Fruit fly (Drosophila melanogaster) whole organism, prepupa: ENCODE data around the gene Polr1H.
"Not testable (repeated sequence)": the region's sequence is repeated elsewhere in the genome, so short reads cannot be mapped to it uniquely, and the experiment has no call there.

Experiments
- Blimp-1 ChIP-seq: fragments of 200-800 bp; sonication (Bioruptor generic); optimal IDR thresholded peaks from 3 replicates; lab custom pipeline; 2017; ENCODE audit warnings: missing biosample characterization, missing genetic modification characterization, mild to moderate bottlenecking, moderate library complexity, missing genetic modification reagents
- CG10631 ChIP-seq: fragments of 200-800 bp; sonication (Bioruptor generic); optimal IDR thresholded peaks from 2 replicates; lab custom pipeline; 2016; ENCODE audit warnings: missing biosample characterization, missing genetic modification characterization
- CG11762 ChIP-seq: fragments of 200-800 bp; sonication (Bioruptor generic); optimal IDR thresholded peaks from 3 replicates; lab custom pipeline; 2016; ENCODE audit warnings: missing biosample characterization, missing genetic modification characterization; ENCODE audit not compliant: insufficient read depth
- CG15336 ChIP-seq: fragments of 200-800 bp; sonication (Bioruptor generic); IDR thresholded peaks from 2 replicates; pipeline ENCODE4 v1.3.6; 2022; ENCODE audit warnings: missing biosample characterization, missing genetic modification characterization
- CG1621 ChIP-seq: fragments of 200-800 bp; sonication (Bioruptor generic); optimal IDR thresholded peaks from 3 replicates; lab custom pipeline; 2018; ENCODE audit warnings: missing biosample characterization, mild to moderate bottlenecking, missing genetic modification characterization
- CG16779 ChIP-seq: fragments of 200-800 bp; sonication (Bioruptor generic); optimal IDR thresholded peaks from 3 replicates; lab custom pipeline; 2017; ENCODE audit warnings: missing biosample characterization, mild to moderate bottlenecking, missing genetic modification characterization
- CG3032 ChIP-seq: fragments of 200-800 bp; optimal IDR thresholded peaks from 2 replicates; lab custom pipeline; 2019; ENCODE audit warnings: missing biosample characterization, mild to moderate bottlenecking, missing genetic modification characterization, moderate library complexity
- CG31627 ChIP-seq: fragments of 200-800 bp; sonication (Bioruptor generic); optimal IDR thresholded peaks from 3 replicates; lab custom pipeline; 2016; ENCODE audit warnings: missing biosample characterization, missing genetic modification characterization
- CG32006 ChIP-seq: fragments of 200-800 bp; sonication (Bioruptor generic); optimal IDR thresholded peaks from 3 replicates; lab custom pipeline; 2017; ENCODE audit warnings: missing biosample characterization, mild to moderate bottlenecking, missing genetic modification characterization
- CG34406 ChIP-seq: fragments of 200-800 bp; sonication (Bioruptor generic); optimal IDR thresholded peaks from 3 replicates; lab custom pipeline; 2016; ENCODE audit warnings: missing biosample characterization, missing genetic modification characterization
- CG3919 ChIP-seq: fragments of 200-800 bp; sonication (Bioruptor generic); optimal IDR thresholded peaks from 3 replicates; lab custom pipeline; 2016; ENCODE audit warnings: missing biosample characterization, missing genetic modification characterization
- CG4318 ChIP-seq: fragments of 200-800 bp; sonication (Bioruptor generic); optimal IDR thresholded peaks from 3 replicates; lab custom pipeline; 2017; ENCODE audit warnings: missing biosample characterization, mild to moderate bottlenecking, missing genetic modification characterization
- CG6163 ChIP-seq: fragments of 200-800 bp; sonication (Bioruptor generic); IDR thresholded peaks from 3 replicates; pipeline ENCODE4 v1.3.6; 2022; ENCODE audit warnings: missing biosample characterization, missing genetic modification characterization
- CG6276 ChIP-seq: fragments of 200-800 bp; sonication (Bioruptor generic); optimal IDR thresholded peaks from 2 replicates; lab custom pipeline; 2017; ENCODE audit warnings: missing biosample characterization, mild to moderate bottlenecking, missing genetic modification characterization
- CG6792 ChIP-seq: fragments of 200-800 bp; sonication (Bioruptor generic); optimal IDR thresholded peaks from 3 replicates; lab custom pipeline; 2016; ENCODE audit warnings: missing biosample characterization, missing genetic modification characterization
- CG6808 ChIP-seq: fragments of 200-800 bp; sonication (Bioruptor generic); optimal IDR thresholded peaks from 3 replicates; lab custom pipeline; 2017; ENCODE audit warnings: missing biosample characterization, missing genetic modification characterization, mild to moderate bottlenecking, moderate library complexity, missing genetic modification reagents
- CG6854 ChIP-seq: fragments of 200-800 bp; sonication (Bioruptor generic); optimal IDR thresholded peaks from 2 replicates; lab custom pipeline; 2017; ENCODE audit warnings: missing biosample characterization, mild to moderate bottlenecking, missing genetic modification characterization
- CG7368 ChIP-seq: fragments of 200-800 bp; sonication (Bioruptor generic); optimal IDR thresholded peaks from 3 replicates; lab custom pipeline; 2016; ENCODE audit warnings: missing biosample characterization, missing genetic modification characterization
- CG8119 ChIP-seq: fragments of 200-800 bp; sonication (Bioruptor generic); IDR thresholded peaks from 3 replicates; pipeline ENCODE4 v1.3.6; 2022; ENCODE audit warnings: missing biosample characterization, missing genetic modification characterization
- CG8319 ChIP-seq: fragments of 200-800 bp; sonication (Bioruptor generic); optimal IDR thresholded peaks from 3 replicates; lab custom pipeline; 2016; ENCODE audit warnings: missing biosample characterization, missing genetic modification characterization
- CG9139 ChIP-seq: fragments of 200-800 bp; sonication (Bioruptor generic); optimal IDR thresholded peaks from 3 replicates; lab custom pipeline; 2017; ENCODE audit warnings: missing biosample characterization, mild to moderate bottlenecking, missing genetic modification characterization
- Eip78C ChIP-seq: fragments of 200-800 bp; sonication (Bioruptor generic); peaks from one replicate; lab custom pipeline; 2016; ENCODE audit warnings: missing biosample characterization, missing genetic modification characterization
- Eip93F ChIP-seq: fragments of 200-800 bp; sonication (Bioruptor generic); optimal IDR thresholded peaks from 2 replicates; lab custom pipeline; 2016; ENCODE audit warnings: missing biosample characterization, mild to moderate bottlenecking, missing genetic modification characterization
- Ets21C ChIP-seq: fragments of 200-800 bp; sonication (Bioruptor generic); optimal IDR thresholded peaks from 3 replicates; lab custom pipeline; 2016; ENCODE audit warnings: missing biosample characterization, missing genetic modification characterization
- Ets96B ChIP-seq: fragments of 200-800 bp; optimal IDR thresholded peaks from 2 replicates; lab custom pipeline; 2019; ENCODE audit warnings: missing biosample characterization, mild to moderate bottlenecking, missing genetic modification characterization, moderate library complexity
- Gug ChIP-seq: fragments of 200-800 bp; sonication (Bioruptor generic); IDR thresholded peaks from 2 replicates; pipeline ENCODE4 v1.3.6; 2022; ENCODE audit warnings: missing biosample characterization, missing genetic modification characterization
- Hr38 ChIP-seq: sonication (Bioruptor generic); optimal IDR thresholded peaks from 2 replicates; lab custom pipeline; 2016; ENCODE audit warnings: missing biosample characterization, missing genetic modification characterization
- Hr39 ChIP-seq: fragments of 200-800 bp; sonication (Bioruptor generic); optimal IDR thresholded peaks from 2 replicates; lab custom pipeline; 2016; ENCODE audit warnings: missing biosample characterization, missing genetic modification characterization
- Hr4 ChIP-seq: fragments of 200-800 bp; sonication (Bioruptor generic); optimal IDR thresholded peaks from 3 replicates; lab custom pipeline; 2016; ENCODE audit warnings: missing biosample characterization, missing genetic modification characterization
- Met ChIP-seq: fragments of 200-800 bp; sonication (Bioruptor generic); optimal IDR thresholded peaks from 3 replicates; lab custom pipeline; 2016; ENCODE audit warnings: missing biosample characterization, missing genetic modification characterization
- OdsH ChIP-seq: fragments of 200-800 bp; sonication (Bioruptor generic); optimal IDR thresholded peaks from 3 replicates; lab custom pipeline; 2016; ENCODE audit warnings: missing biosample characterization, missing genetic modification characterization
- Sox102F ChIP-seq: fragments of 200-800 bp; sonication (Bioruptor generic); optimal IDR thresholded peaks from 2 replicates; lab custom pipeline; 2016; ENCODE audit warnings: missing biosample characterization, mild to moderate bottlenecking, missing genetic modification characterization
- Sox14 ChIP-seq: fragments of 200-800 bp; sonication (Bioruptor generic); optimal IDR thresholded peaks from 3 replicates; lab custom pipeline; 2016; ENCODE audit warnings: missing biosample characterization, missing genetic modification characterization
- cyc ChIP-seq: fragments of 200-800 bp; sonication (Bioruptor generic); optimal IDR thresholded peaks from 3 replicates; lab custom pipeline; 2016; ENCODE audit warnings: missing biosample characterization, missing genetic modification characterization
- dac ChIP-seq: fragments of 200-800 bp; sonication (Bioruptor generic); optimal IDR thresholded peaks from 2 replicates; lab custom pipeline; 2017; ENCODE audit warnings: missing biosample characterization, mild to moderate bottlenecking, missing genetic modification characterization
- dsx ChIP-seq: fragments of 200-800 bp; optimal IDR thresholded peaks from 3 replicates; lab custom pipeline; 2019; ENCODE audit warnings: missing biosample characterization, mild to moderate bottlenecking, missing genetic modification characterization, moderate library complexity; ENCODE audit not compliant: poor library complexity, severe bottlenecking
- eg ChIP-seq: fragments of 200-800 bp; sonication (Bioruptor generic); IDR thresholded peaks from 3 replicates; pipeline ENCODE4 v1.3.6; 2022; ENCODE audit warnings: missing biosample characterization, missing genetic modification characterization
- esn ChIP-seq: fragments of 200-800 bp; sonication (Bioruptor generic); optimal IDR thresholded peaks from 2 replicates; lab custom pipeline; 2016; ENCODE audit warnings: missing biosample characterization, mild to moderate bottlenecking, missing genetic modification characterization, moderate library complexity
- fd59A ChIP-seq: fragments of 200-800 bp; sonication (Bioruptor generic); optimal IDR thresholded peaks from 2 replicates; lab custom pipeline; 2017; ENCODE audit warnings: missing biosample characterization, mild to moderate bottlenecking, missing genetic modification characterization, missing genetic modification reagents
- fd85E ChIP-seq: fragments of 200-800 bp; sonication (Bioruptor generic); optimal IDR thresholded peaks from 3 replicates; lab custom pipeline; 2016; ENCODE audit warnings: missing biosample characterization, missing genetic modification characterization
- fkh ChIP-seq: fragments of 200-800 bp; sonication (Bioruptor generic); optimal IDR thresholded peaks from 3 replicates; lab custom pipeline; 2017; ENCODE audit warnings: missing biosample characterization, mild to moderate bottlenecking, missing genetic modification characterization, moderate library complexity
- lz ChIP-seq: fragments of 200-800 bp; sonication (Bioruptor generic); optimal IDR thresholded peaks from 3 replicates; lab custom pipeline; 2016; ENCODE audit warnings: missing biosample characterization, missing genetic modification characterization
- pdm3 ChIP-seq: fragments of 200-800 bp; sonication (Bioruptor generic); optimal IDR thresholded peaks from 3 replicates; lab custom pipeline; 2016; ENCODE audit warnings: missing biosample characterization, missing genetic modification characterization
- salr ChIP-seq, 2 experiments: fragments of 200-800 bp; sonication (Bioruptor generic); optimal IDR thresholded peaks; 3 replicates each; lab custom pipeline; 2016 to 2018; ENCODE audit warnings: missing biosample characterization in 2 of 2, missing genetic modification characterization in 2 of 2, mild to moderate bottlenecking in 1 of 2
- spab ChIP-seq: fragments of 200-800 bp; sonication (Bioruptor generic); optimal IDR thresholded peaks from 2 replicates; lab custom pipeline; 2017; ENCODE audit warnings: missing biosample characterization, mild to moderate bottlenecking, missing genetic modification characterization, missing genetic modification reagents
- topi ChIP-seq: fragments of 200-800 bp; sonication (Bioruptor generic); optimal IDR thresholded peaks from 3 replicates; lab custom pipeline; 2016; ENCODE audit warnings: missing biosample characterization, missing genetic modification characterization

Polr1H gene

DNA sequence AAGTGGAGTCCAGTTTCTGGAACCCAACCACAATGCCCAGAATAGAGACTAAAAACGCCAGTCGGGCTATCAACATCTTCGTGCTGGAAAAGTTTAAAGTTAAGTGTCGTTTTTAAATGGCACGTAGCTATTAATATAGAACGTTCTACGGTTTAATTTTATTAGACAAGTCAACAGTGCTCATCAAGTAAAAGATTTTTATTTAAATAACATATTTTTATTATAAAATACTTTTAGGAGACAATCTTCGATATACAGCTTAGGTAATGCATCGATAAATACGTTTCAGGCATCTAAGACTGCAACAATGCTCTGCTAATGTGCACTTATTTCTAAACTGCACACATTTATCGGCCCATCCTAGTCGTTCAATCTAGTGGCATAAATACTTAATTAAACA lies 40.9 kb downstream of the Polr1H start, which contains the start of gene CG42869:
CG42869 (minus strand) TSS at position 101 of the 400 bp plus-strand sequence.
- TF ChIP-seq CG8319 (GFP tag; lab: Kevin White, UChicago) (no peak), Blimp-1 (no peak), Eip93F (GFP tag; lab: Kevin White, UChicago) (no peak), spab (GFP tag; lab: Kevin White, UChicago) (no peak), Sox102F (GFP tag; lab: Kevin White, UChicago) (no peak), dac (GFP tag; lab: Kevin White, UChicago) (no peak), esn (GFP tag; lab: Kevin White, UChicago) (no peak), CG9139 (GFP tag; lab: Kevin White, UChicago) (no peak), fkh (GFP tag; lab: Kevin White, UChicago) (no peak)
- TF ChIP-seq, all 60 proteins: peak for 0

DNA sequence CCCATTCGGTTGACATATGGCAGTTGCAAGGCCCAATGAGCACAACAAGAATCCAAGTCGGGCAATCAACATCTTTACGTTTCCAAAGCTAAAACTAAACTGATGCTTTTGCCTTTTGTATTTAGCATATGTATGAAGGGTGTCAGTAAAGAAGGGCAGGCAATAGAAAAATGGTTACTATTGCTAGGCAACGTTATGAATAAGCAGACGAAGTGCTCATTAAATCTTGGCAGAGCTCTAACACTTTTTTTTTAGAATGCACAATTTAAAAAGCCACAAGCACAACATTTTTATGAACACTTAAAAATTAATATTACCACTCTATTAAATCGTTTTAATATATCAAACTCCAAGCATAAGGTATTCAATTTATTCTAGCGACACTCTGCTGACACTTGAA lies 41.5 kb downstream of the Polr1H start, which contains the start of gene Sfp93F:
Sfp93F (minus strand) TSS at position 101 of the 400 bp plus-strand sequence.
- not testable (repeated sequence) for TF ChIP-seq fd85E (GFP tag; lab: Kevin White, UChicago); Blimp-1; CG3919 (GFP tag; lab: Kevin White, UChicago)
- TF ChIP-seq, all 60 proteins: peak for 0; not testable (repeated sequence) for 60

DNA sequence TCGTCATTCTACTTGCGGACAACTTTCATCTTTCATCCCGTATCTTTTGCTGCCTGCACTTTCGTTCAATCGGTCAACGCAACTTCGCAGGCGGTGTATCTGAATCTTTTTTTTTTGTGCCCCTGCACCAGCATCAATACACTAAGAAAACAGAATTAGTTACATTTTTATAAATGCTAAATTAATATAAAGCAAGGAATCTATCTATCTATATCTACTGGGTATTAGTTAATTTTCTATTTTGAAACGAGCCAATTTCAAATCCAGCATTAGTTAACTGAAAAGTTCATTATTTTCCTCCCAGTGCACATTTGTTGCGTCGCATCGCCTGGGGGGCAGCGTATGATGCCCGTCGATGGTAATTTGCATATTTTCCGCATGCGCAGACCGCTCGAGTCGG lies 44.7 kb downstream of the Polr1H start:
- TF ChIP-seq CG3032 (peak; percentile 24), CG34406 (GFP tag; lab: Kevin White, UChicago) (peak; percentile 60), CG8319 (GFP tag; lab: Kevin White, UChicago) (no peak), Ets21C (GFP tag; lab: Kevin White, UChicago) (peak; percentile 1), CG6808 (GFP tag; lab: Kevin White, UChicago) (no peak), fd85E (GFP tag; lab: Kevin White, UChicago) (no peak), Ets96B (tag; lab: Kevin White, UChicago) (peak; percentile 40), fd59A (no peak), CG1621 (tag; lab: Kevin White, UChicago) (no peak), fkh (GFP tag; lab: Kevin White, UChicago) (no peak), Hr4 (peak; percentile 95), Hr38 (GFP tag; lab: Kevin White, UChicago) (peak; percentile 63), Hr39 (GFP tag; lab: Kevin White, UChicago) (peak; percentile 56), eg (GFP tag; lab: Robert Waterston, UW) (peak; percentile 90), salr (GFP tag; optimal IDR thresholded peaks at IDR 0.05; lab: Kevin White, UChicago) (peak in 1 of 2 experiments; percentile 56), Sox14 (GFP tag; lab: Kevin White, UChicago) (peak; percentile 51), CG6854 (GFP tag; lab: Kevin White, UChicago) (no peak), OdsH (GFP tag; lab: Kevin White, UChicago) (peak; percentile 70), Gug (peak; percentile 62), CG10631 (GFP tag; lab: Kevin White, UChicago) (peak; percentile 50), CG8119 (GFP tag; lab: Robert Waterston, UW) (peak; percentile 92), CG15336 (GFP tag; lab: Robert Waterston, UW) (peak; percentile 92), topi (peak; percentile 22), CG6792 (GFP tag; lab: Kevin White, UChicago) (peak; percentile 54), CG7368 (GFP tag; lab: Kevin White, UChicago) (peak; percentile 9), CG31627 (GFP tag; lab: Kevin White, UChicago) (peak; percentile 46), CG11762 (GFP tag; lab: Kevin White, UChicago) (peak; percentile 33), CG6276 (GFP tag; lab: Kevin White, UChicago) (peak; percentile 69), CG16779 (tag; lab: Kevin White, UChicago) (no peak), CG6163 (GFP tag; lab: Robert Waterston, UW) (peak; percentile 87), Blimp-1 (no peak), Eip78C (GFP tag; lab: Kevin White, UChicago) (peak; percentile 93), esn (GFP tag; lab: Kevin White, UChicago) (peak; percentile 57), CG4318 (GFP tag; lab: Kevin White, UChicago) (peak; percentile 74), pdm3 (GFP tag; lab: Kevin White, UChicago) (peak; percentile 76), cyc (GFP tag; lab: Kevin White, UChicago) (peak; percentile 43), CG9139 (GFP tag; lab: Kevin White, UChicago) (no peak), lz (GFP tag; lab: Kevin White, UChicago) (peak; percentile 34), Met (GFP tag; lab: Kevin White, UChicago) (peak; percentile 59), Sox102F (GFP tag; lab: Kevin White, UChicago) (peak; percentile 29), dsx (peak; percentile 40), CG32006 (GFP tag; lab: Kevin White, UChicago) (peak; percentile 92)
